Fruit fly (Drosophila melanogaster): Measurements from ENCODE around the gene Uba4.

The Uba4 gene

DNA sequence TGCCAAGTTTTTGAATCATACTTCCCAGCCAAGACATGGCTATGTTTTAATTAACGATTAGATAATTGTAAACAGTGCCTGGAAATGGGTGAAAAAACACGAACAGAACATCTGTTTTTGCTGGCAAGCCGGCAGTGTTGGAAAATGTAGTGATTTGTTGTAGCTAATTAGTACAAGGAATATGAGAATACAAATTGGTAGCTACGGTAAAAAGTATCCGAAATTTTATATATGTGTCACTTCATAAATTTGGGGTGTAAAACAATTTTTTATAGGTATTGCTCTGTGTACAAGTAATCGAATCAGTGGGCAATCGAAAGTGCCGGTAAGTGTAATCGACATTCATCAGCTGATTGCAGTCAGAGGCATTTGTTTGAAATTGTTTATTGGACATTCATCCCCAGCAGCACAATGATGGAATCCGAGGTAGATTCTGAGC is at the start of gene Uba4, which contains the start of gene mRpL51:
Gene Uba4 (plus strand): TSS at position 156 of the 439 bp plus-strand sequence.
Gene mRpL51 (minus strand): TSS at position 125 of the 439 bp plus-strand sequence.
- TF ChIP-seq Clk (GFP tag; optimal IDR thresholded peaks at IDR 0.05) (no peak), CG7045 (GFP tag; optimal IDR thresholded peaks at IDR 0.05) (no peak), CG1620 (GFP tag; optimal IDR thresholded peaks at IDR 0.05) (peak; percentile 54), toe (GFP tag; optimal IDR thresholded peaks at IDR 0.05) (no peak), bab1 (GFP tag; optimal IDR thresholded peaks at IDR 0.05) (peak; percentile 55), cic (GFP tag; optimal IDR thresholded peaks at IDR 0.05) (peak; percentile 13), cnc (optimal IDR thresholded peaks at IDR 0.05) (no peak), CG7101 (tag; optimal IDR thresholded peaks at IDR 0.05) (peak; percentile 69), tj (GFP tag; optimal IDR thresholded peaks at IDR 0.05) (peak; percentile 7), CG12768 (GFP tag; optimal IDR thresholded peaks at IDR 0.05) (peak; percentile 9), Mnt (GFP tag; optimal IDR thresholded peaks at IDR 0.05) (peak; percentile 67), CG5204 (GFP tag; optimal IDR thresholded peaks at IDR 0.05) (no peak), CG33017 (tag; optimal IDR thresholded peaks at IDR 0.05) (no peak), CG11617 (GFP tag; optimal IDR thresholded peaks at IDR 0.05) (peak; percentile 53), pad (GFP tag; optimal IDR thresholded peaks at IDR 0.05) (peak; percentile 43), CG14711 (tag; optimal IDR thresholded peaks at IDR 0.05) (peak; percentile 56), Crg-1 (GFP tag; optimal IDR thresholded peaks at IDR 0.05) (peak; percentile 58), ovo (GFP tag; optimal IDR thresholded peaks at IDR 0.05) (peak; percentile 11), Hr96 (GFP tag; optimal IDR thresholded peaks at IDR 0.05) (peak; percentile 49), kay (GFP tag; ENCODE audit: borderline replicate concordance) (no peak)

DNA sequence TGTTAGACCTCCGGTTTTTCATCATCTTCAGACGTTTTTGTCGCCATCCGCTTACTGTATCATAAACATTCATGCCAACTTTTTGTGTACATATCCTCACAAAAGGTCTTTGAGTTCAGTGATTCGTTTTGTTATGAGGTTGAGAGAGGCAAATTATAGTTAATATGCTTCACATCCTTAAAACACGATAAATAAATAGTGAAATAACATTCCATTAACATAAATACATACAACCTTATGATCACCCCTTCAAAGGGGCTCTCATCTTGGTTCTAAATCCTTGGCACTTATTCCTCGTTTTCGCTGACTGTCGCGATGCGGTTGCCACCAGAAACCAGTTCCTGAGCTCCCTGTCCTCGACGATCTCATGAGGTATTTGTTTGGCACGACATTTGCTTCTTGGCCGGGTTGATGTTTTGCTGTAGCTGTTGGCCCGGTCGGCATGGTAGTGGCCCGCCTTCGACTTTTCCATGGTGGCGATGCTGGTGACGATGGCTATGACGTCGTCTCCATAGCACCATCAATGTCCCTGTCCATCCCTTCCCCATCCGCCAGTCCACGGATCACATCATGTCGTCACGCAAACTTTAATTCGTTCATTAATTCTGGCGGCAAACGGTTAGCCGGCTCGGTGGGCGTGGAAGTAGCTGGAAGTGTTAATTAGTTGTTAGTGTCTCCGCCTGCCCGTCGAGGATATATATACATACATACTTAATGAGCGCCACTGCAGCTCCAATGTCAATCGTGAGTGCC is 48.1 kb upstream of the Uba4 start:
- TF ChIP-seq toe (GFP tag; optimal IDR thresholded peaks at IDR 0.05) (no peak), pad (GFP tag; optimal IDR thresholded peaks at IDR 0.05) (no peak), cnc (optimal IDR thresholded peaks at IDR 0.05) (no peak)

DNA sequence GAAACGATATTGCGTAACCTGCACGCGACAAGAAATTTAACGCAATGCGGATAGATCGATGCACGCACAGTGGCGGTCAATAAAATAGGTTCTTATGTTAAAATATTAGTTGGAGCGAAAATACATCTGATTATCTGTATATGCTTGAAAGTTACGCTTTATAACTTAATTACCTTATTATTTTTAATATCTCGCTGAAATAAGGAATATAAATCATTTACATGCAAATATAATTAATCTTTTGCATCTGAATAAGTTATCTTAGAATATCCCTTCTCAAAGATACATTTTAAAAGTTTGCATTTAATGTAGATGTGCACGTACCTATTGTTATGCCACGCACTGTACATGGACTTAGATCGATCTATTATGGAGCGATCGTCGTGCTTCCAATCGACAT is 45.5 kb upstream of the Uba4 start:
- TF ChIP-seq Clk (GFP tag; optimal IDR thresholded peaks at IDR 0.05) (no peak), kay (GFP tag; ENCODE audit: borderline replicate concordance) (peak; percentile 20), toe (GFP tag; optimal IDR thresholded peaks at IDR 0.05) (no peak), CG33017 (tag; optimal IDR thresholded peaks at IDR 0.05) (no peak), CG7101 (tag; optimal IDR thresholded peaks at IDR 0.05) (no peak), CG14711 (tag; optimal IDR thresholded peaks at IDR 0.05) (no peak), CG5204 (GFP tag; optimal IDR thresholded peaks at IDR 0.05) (no peak), tj (GFP tag; optimal IDR thresholded peaks at IDR 0.05) (no peak)

DNA sequence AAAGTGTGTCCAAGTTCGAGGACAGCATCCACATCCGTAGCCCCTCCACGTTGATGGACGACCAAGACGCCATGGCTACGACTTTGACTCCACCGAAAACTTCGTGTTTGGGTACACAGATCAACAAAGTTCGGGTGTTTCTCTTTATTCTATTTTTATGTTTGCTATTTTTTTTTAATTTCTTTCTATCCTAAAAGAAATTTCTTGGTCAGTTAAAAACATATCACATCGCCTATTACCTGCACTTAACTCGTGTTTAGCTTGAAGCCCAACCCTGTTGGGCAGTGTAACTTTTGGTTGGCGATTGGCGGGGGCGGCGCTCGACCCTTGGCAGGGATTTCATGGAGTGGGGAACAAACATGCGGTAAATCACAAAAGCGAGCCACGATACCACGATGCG is 43.8 kb upstream of the Uba4 start:
- TF ChIP-seq CG33017 (tag; optimal IDR thresholded peaks at IDR 0.05): no peak
- TF ChIP-seq CG5204 (GFP tag; optimal IDR thresholded peaks at IDR 0.05): no peak
- no peak for TF ChIP-seq CG14711 (tag; optimal IDR thresholded peaks at IDR 0.05)
- TF ChIP-seq CG12768 (GFP tag; optimal IDR thresholded peaks at IDR 0.05): no peak
- no peak for TF ChIP-seq cnc (optimal IDR thresholded peaks at IDR 0.05)
- TF ChIP-seq cic (GFP tag; optimal IDR thresholded peaks at IDR 0.05): no peak
- no peak for TF ChIP-seq toe (GFP tag; optimal IDR thresholded peaks at IDR 0.05)
- no peak for TF ChIP-seq tj (GFP tag; optimal IDR thresholded peaks at IDR 0.05)
- TF ChIP-seq pad (GFP tag; optimal IDR thresholded peaks at IDR 0.05): no peak
- no peak for TF ChIP-seq CG1620 (GFP tag; optimal IDR thresholded peaks at IDR 0.05)
- no peak for TF ChIP-seq Clk (GFP tag; optimal IDR thresholded peaks at IDR 0.05)
- no peak for TF ChIP-seq Hr96 (GFP tag; optimal IDR thresholded peaks at IDR 0.05)
- TF ChIP-seq bab1 (GFP tag; optimal IDR thresholded peaks at IDR 0.05): no peak
- TF ChIP-seq ovo (GFP tag; optimal IDR thresholded peaks at IDR 0.05): no peak
- TF ChIP-seq kay (GFP tag; ENCODE audit: borderline replicate concordance): no peak
- no peak for TF ChIP-seq Crg-1 (GFP tag; optimal IDR thresholded peaks at IDR 0.05)
- no peak for TF ChIP-seq Mnt (GFP tag; optimal IDR thresholded peaks at IDR 0.05)

DNA sequence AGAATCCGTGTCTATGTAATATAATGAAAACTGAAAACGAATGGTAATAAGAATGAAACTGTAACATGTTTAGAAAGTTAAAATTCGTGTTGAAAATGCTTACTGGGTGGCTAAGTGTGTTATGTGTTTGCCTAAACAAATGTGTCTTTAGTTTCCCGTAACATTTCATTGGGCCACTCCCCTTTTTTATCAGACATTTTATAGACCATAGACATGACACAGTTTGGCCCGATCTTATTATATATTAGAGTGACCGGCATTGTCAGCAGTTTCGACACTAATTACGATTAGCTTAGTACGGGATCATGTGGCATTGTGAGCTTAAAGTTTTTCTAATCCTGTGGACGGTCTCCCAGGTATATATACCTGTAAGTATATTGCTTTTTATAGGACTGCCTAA is 40.2 kb upstream of the Uba4 start, which contains the start of gene CheA29a:
Gene CheA29a (plus strand): TSS at position 301 of the 400 bp plus-strand sequence.
- TF ChIP-seq Mnt (GFP tag; optimal IDR thresholded peaks at IDR 0.05): no peak
- no peak for TF ChIP-seq ovo (GFP tag; optimal IDR thresholded peaks at IDR 0.05)
- no peak for TF ChIP-seq CG33017 (tag; optimal IDR thresholded peaks at IDR 0.05)
- no peak for TF ChIP-seq cic (GFP tag; optimal IDR thresholded peaks at IDR 0.05)
- TF ChIP-seq cnc (optimal IDR thresholded peaks at IDR 0.05): no peak
- no peak for TF ChIP-seq CG11617 (GFP tag; optimal IDR thresholded peaks at IDR 0.05)
- TF ChIP-seq CG5204 (GFP tag; optimal IDR thresholded peaks at IDR 0.05): no peak
- TF ChIP-seq Crg-1 (GFP tag; optimal IDR thresholded peaks at IDR 0.05): no peak
- no peak for TF ChIP-seq CG1620 (GFP tag; optimal IDR thresholded peaks at IDR 0.05)
- TF ChIP-seq CG7045 (GFP tag; optimal IDR thresholded peaks at IDR 0.05): no peak
- no peak for TF ChIP-seq kay (GFP tag; ENCODE audit: borderline replicate concordance)
- TF ChIP-seq CG14711 (tag; optimal IDR thresholded peaks at IDR 0.05): no peak
- TF ChIP-seq CG7101 (tag; optimal IDR thresholded peaks at IDR 0.05): no peak
- no peak for TF ChIP-seq Hr96 (GFP tag; optimal IDR thresholded peaks at IDR 0.05)
- TF ChIP-seq toe (GFP tag; optimal IDR thresholded peaks at IDR 0.05): no peak
- TF ChIP-seq pad (GFP tag; optimal IDR thresholded peaks at IDR 0.05): no peak
- TF ChIP-seq Clk (GFP tag; optimal IDR thresholded peaks at IDR 0.05): no peak
- TF ChIP-seq CG12768 (GFP tag; optimal IDR thresholded peaks at IDR 0.05): no peak
- TF ChIP-seq bab1 (GFP tag; optimal IDR thresholded peaks at IDR 0.05): no peak

DNA sequence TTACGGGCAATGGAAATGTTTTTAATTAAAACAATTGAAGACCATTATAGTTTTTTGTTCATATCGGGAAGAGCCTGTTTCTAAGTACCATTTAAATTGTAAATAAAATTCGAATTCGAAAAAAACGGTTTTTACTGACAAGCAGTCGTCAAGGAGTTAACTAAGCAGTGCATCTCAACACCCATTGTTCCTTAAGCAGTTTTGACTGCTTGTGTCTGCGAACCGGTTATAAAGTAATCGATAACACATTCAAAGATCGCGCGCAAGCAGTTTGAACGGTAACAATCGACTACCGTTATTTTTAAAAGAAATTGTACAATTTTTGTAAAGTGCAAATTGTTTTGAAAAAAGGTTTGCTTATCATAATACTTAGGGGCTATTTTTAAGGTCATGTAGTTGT is 39.2 kb upstream of the Uba4 start:
- TF ChIP-seq tj (GFP tag; optimal IDR thresholded peaks at IDR 0.05): no peak
- TF ChIP-seq CG33017 (tag; optimal IDR thresholded peaks at IDR 0.05): no peak
- TF ChIP-seq CG7101 (tag; optimal IDR thresholded peaks at IDR 0.05): no peak
- no peak for TF ChIP-seq CG11617 (GFP tag; optimal IDR thresholded peaks at IDR 0.05)
- TF ChIP-seq kay (GFP tag; ENCODE audit: borderline replicate concordance): no peak
- no peak for TF ChIP-seq CG12768 (GFP tag; optimal IDR thresholded peaks at IDR 0.05)
- TF ChIP-seq Clk (GFP tag; optimal IDR thresholded peaks at IDR 0.05): no peak
- TF ChIP-seq pad (GFP tag; optimal IDR thresholded peaks at IDR 0.05): no peak
- no peak for TF ChIP-seq toe (GFP tag; optimal IDR thresholded peaks at IDR 0.05)
- no peak for TF ChIP-seq Crg-1 (GFP tag; optimal IDR thresholded peaks at IDR 0.05)
- TF ChIP-seq CG14711 (tag; optimal IDR thresholded peaks at IDR 0.05): no peak
- no peak for TF ChIP-seq Hr96 (GFP tag; optimal IDR thresholded peaks at IDR 0.05)
- no peak for TF ChIP-seq cnc (optimal IDR thresholded peaks at IDR 0.05)
- no peak for TF ChIP-seq CG1620 (GFP tag; optimal IDR thresholded peaks at IDR 0.05)
- no peak for TF ChIP-seq Mnt (GFP tag; optimal IDR thresholded peaks at IDR 0.05)
- no peak for TF ChIP-seq CG5204 (GFP tag; optimal IDR thresholded peaks at IDR 0.05)
- TF ChIP-seq ovo (GFP tag; optimal IDR thresholded peaks at IDR 0.05): no peak
- no peak for TF ChIP-seq CG7045 (GFP tag; optimal IDR thresholded peaks at IDR 0.05)
- TF ChIP-seq cic (GFP tag; optimal IDR thresholded peaks at IDR 0.05): no peak
- TF ChIP-seq bab1 (GFP tag; optimal IDR thresholded peaks at IDR 0.05): no peak
